Fruit fly (Drosophila melanogaster) whole organism: ENCODE measurements around the gene CG8927.

Experiments
- CG8478 ChIP-seq: fragments of >200 bp; optimal IDR thresholded peaks from 2 replicates; lab custom pipeline; 2018; ENCODE audit warnings: inconsistent platforms
- Dll ChIP-seq: fragments of >200 bp; optimal IDR thresholded peaks from 2 replicates; lab custom pipeline; 2017
- EcR ChIP-seq, 2 experiments: fragments of >200 bp; optimal IDR thresholded peaks; 2 replicates each; lab custom pipeline; 2017; ENCODE audit warnings: missing biosample characterization in 2 of 2, missing genetic modification characterization in 2 of 2, missing genetic modification reagents in 2 of 2
- pan ChIP-seq: fragments of >200 bp; optimal IDR thresholded peaks from 2 replicates; lab custom pipeline; 2017
- psq ChIP-seq: fragments of >200 bp; optimal IDR thresholded peaks from 2 replicates; lab custom pipeline; 2017
- usp ChIP-seq: fragments of >200 bp; optimal IDR thresholded peaks from 2 replicates; lab custom pipeline; 2017; ENCODE audit warnings: missing biosample characterization, missing genetic modification characterization, mixed read lengths

CG8927 gene

DNA sequence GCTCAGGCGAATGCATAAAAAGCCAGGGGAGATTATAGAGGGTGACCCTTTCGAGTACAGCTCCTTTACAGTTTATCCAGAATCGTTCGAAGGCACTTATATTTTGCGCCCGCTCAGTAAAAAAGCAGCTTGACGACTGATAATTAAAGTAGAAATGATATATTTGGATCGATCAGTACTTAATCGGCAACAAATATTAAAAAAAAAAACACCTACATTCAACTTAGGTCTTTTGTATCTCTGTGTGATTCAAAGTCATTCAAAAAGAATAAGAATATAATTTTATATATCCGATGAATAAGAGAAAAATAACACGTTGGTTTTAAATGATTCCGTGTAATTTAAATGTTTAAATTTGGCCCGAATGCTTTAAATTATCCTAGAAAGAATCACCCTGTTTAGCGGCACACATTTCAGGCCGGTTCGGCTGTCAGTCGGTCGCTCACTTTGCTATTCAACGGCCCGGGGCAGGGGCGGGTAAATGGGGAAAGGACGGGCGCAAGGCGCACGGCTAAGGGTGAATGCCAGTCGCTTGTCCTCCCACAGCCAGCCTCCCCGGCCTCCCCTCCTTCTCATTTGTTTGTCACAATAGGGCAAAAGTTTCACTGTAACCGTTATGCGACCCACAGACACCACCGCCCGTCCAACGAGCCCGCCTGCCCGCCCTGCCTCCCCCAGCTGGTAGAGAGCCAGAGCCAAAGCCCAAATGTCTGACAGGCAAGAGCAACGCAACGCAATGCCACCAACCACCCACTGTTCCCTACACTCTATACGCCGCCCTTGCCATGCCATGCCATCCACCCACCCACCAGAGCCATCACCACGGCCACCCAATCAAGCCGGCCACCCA, 32.3 kb downstream of the CG8927 start:
- TF ChIP-seq pan (lab: Kevin White, UChicago), result no peak
- TF ChIP-seq usp (GFP tag; lab: Kevin White, UChicago), result no peak
- TF ChIP-seq psq, result no peak
- no peak for TF ChIP-seq EcR (GFP tag; optimal IDR thresholded peaks at IDR 0.05; lab: Kevin White, UChicago)
- no peak for TF ChIP-seq Dll (lab: Kevin White, UChicago)
- no peak for TF ChIP-seq CG8478 (lab: Kevin White, UChicago)

DNA sequence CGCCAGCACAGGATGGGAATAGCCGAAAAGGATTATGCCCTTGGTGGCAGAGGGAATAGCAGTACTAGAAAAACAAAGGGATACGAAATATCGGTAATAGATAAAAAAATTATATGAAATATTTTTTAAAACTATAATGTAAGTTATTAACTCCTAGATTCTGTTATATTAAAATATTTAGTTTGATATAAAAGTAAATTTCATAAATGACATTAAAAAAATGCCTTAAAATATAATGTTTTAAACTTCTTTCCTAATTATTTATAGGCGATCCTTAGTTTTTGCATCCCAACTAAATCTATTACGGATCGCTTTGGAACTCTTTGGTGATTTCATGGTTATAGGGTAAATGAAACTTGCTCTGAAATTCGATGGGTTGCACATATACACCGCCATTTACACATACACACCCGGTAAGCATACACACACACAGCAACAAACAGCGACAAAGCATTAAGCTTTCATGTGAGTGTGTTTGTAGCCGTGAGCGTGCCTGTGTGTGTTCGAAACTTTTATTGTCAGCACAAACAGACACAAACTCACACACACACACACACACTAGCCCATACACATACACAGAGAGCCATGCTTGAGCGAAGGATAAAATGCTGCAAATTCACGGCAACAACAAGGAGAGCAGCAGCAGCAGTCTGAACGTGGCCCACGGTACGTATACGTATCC, 33.1 kb downstream of the CG8927 start:
- TF ChIP-seq Dll (lab: Kevin White, UChicago) (no peak), psq (no peak), EcR (GFP tag; optimal IDR thresholded peaks at IDR 0.05; lab: Kevin White, UChicago) (no peak), pan (lab: Kevin White, UChicago) (no peak), usp (GFP tag; lab: Kevin White, UChicago) (no peak), CG8478 (lab: Kevin White, UChicago) (no peak)

DNA sequence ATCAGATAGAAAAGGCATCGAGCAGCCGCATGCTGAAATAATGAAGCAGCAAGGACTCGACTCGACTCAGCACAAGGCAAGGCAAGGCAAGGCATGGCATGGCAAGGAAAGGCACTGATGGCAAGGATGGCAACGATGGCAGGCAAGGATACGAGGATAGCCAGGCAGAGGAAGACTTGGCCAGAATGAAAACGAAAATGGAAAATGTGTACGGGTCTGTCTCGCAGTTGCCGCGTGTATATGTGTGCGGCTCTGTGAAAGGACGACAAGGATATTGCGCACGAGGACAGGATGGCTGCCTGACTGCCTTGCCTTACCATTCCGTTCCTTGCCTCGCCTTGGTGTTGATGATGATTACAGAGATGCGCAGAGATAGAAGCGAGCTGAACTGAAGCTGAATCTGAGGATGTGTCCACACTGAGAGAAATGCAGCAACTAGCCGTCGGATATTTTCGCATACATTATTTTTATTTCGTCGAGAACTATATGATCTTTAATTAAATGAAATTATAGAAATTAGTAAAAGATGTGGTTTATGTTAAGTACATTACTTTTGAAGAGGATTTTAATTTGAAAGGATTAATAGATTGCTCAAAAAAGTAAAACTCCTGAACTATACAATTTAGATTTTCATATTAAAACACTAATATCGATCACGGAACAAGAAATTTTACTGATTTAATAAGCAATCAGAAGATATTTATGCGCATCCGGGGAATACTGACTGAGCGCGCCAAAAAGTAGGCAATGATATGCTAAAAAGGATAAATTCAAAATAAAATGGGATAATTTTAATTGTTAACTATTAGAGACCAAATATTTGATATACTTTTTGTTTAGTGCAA, 33.9 kb downstream of the CG8927 start:
- TF ChIP-seq Dll (lab: Kevin White, UChicago), result no peak
- no peak for TF ChIP-seq usp (GFP tag; lab: Kevin White, UChicago)
- TF ChIP-seq pan (lab: Kevin White, UChicago), result no peak
- no peak for TF ChIP-seq CG8478 (lab: Kevin White, UChicago)
- TF ChIP-seq psq, result no peak
- no peak for TF ChIP-seq EcR (GFP tag; optimal IDR thresholded peaks at IDR 0.05; lab: Kevin White, UChicago)

DNA sequence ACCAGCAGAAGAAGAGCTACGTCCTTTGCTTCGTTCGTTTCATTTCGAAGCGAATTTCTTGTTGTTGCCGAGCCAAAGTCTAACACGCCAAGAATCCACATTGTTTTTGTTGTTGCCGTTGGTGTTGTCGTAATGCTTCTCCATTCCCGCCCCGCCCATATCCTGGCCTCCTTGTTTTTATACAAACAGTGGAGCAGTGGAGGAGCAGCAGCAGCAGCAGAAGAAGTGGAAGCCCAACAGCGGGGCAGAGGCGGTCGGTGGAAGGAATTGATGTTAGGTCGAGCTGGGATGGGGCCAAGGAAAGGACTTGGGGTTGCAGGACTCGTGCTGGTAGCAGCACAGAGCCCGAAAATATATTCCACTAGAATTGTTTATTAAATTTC, 34.5 kb downstream of the CG8927 start:
- TF ChIP-seq CG8478 (lab: Kevin White, UChicago) (no peak), pan (lab: Kevin White, UChicago) (no peak)

DNA sequence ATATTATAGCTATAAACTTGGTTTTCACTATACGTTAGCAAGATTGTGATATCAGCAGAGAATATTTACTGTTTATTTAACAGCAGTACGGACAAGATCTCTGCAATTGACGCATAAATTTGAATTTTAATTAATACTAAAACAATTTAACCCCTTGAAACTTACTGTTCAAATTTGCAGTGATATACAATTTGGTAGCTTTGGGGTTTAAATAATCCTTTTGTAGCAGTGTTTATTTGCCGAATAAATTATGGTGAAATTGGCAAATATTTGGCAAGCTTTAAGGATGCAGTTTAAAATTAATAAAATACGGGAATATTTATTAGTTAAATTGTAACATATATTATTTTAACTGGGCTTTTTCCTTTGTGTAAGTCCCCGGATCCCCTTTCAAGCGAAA, 36.5 kb downstream of the CG8927 start:
- no peak for TF ChIP-seq EcR (GFP tag; optimal IDR thresholded peaks at IDR 0.05; lab: Kevin White, UChicago)
- TF ChIP-seq pan (lab: Kevin White, UChicago), result no peak
- no peak for TF ChIP-seq usp (GFP tag; lab: Kevin White, UChicago)
- TF ChIP-seq CG8478 (lab: Kevin White, UChicago), result no peak
- TF ChIP-seq Dll (lab: Kevin White, UChicago), result no peak
- TF ChIP-seq psq, result no peak

DNA sequence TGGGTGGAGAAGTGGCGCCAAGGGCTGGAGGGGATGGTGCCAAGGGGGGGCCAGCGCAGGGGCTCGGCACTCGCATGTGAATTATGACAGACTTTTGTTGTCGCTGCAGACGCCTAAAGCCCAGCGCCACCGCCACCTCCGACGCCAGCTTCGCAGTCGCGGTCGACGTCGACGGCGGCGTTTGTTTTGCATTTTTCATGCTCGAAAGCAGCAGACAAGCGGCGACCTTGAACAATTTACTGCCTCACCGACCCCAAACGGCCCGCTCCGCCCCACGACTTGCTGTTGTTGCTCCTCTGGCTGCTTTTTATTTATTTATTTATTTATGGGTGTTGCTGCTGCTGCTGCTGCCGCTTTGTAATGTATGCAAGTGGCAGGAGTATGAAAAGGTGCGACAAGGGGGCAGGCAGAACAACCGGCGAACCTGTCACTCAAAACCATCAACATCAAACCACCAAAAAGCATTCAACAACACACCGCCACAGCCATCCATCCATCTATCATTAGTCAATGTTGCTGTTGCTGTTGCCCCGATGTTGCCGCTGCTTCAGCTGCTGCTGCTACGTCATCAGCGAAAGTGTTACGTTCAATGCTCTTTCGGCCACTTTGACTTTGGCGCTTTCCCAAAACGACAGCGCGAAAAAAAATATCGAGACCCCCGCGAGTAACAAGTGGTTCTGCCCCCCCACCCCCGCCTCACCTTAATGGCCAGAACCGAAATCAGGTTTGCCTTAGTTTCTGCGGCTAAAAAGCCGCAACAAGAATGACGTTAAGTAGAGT, 37.6 kb downstream of the CG8927 start:
- TF ChIP-seq EcR (GFP tag; optimal IDR thresholded peaks at IDR 0.05; lab: Kevin White, UChicago), result no peak
- no peak for TF ChIP-seq psq
- no peak for TF ChIP-seq pan (lab: Kevin White, UChicago)
- no peak for TF ChIP-seq Dll (lab: Kevin White, UChicago)
- TF ChIP-seq CG8478 (lab: Kevin White, UChicago), result no peak
- TF ChIP-seq usp (GFP tag; lab: Kevin White, UChicago), result no peak

DNA sequence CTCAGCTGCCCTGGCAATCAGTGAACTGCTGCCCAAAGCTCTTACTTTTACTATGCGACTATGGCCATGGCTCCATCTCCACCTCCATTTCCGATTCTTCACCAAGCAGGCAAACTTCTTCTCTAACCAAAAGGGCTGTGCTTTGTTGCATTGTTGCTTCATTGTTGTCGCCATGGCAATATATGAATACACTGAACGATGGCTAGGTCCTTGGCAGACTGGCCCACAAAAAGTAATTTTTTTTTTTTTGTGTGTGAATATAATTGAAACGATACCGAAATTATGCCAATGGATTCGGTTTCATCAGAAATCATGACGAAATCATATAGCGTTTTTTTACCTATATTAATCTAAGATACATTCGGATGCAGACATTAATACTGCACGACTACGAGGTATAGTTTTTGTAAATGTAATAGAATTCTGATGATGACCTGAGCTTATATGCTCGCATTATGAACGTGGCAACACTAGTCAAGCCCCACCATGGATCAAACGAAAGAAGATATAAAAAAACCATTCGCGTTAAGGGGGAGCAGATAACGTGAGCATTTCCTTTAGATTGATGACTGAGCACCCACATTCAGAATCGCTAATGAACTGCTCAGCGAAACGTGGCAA, 39.3 kb downstream of the CG8927 start:
- TF ChIP-seq psq (no peak), usp (GFP tag; lab: Kevin White, UChicago) (no peak), CG8478 (lab: Kevin White, UChicago) (no peak), EcR (GFP tag; optimal IDR thresholded peaks at IDR 0.05; lab: Kevin White, UChicago) (no peak), pan (lab: Kevin White, UChicago) (no peak), Dll (lab: Kevin White, UChicago) (no peak)

DNA sequence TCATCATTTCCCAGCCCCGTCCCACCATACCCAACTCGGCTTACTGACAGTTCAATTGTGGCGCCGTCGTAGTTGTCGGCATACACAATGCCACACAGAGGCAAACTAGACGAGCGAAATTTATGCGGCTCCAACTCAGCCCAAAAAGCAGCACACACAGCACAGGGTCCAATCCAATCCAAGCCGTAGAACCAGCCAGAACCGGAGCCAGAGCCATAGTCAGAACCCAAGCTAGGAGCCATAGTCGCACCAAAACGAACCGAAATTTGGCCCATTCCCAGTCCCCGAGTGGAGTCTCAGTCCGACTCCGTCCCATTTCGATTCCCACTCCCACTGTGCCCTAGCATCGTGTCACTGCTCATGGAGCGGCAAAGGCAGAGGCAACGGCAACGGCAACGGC, 40.0 kb downstream of the CG8927 start:
- TF ChIP-seq EcR (GFP tag; optimal IDR thresholded peaks at IDR 0.05; lab: Kevin White, UChicago) (no peak), psq (no peak), CG8478 (lab: Kevin White, UChicago) (no peak), Dll (lab: Kevin White, UChicago) (no peak), usp (GFP tag; lab: Kevin White, UChicago) (no peak), pan (lab: Kevin White, UChicago) (no peak)

DNA sequence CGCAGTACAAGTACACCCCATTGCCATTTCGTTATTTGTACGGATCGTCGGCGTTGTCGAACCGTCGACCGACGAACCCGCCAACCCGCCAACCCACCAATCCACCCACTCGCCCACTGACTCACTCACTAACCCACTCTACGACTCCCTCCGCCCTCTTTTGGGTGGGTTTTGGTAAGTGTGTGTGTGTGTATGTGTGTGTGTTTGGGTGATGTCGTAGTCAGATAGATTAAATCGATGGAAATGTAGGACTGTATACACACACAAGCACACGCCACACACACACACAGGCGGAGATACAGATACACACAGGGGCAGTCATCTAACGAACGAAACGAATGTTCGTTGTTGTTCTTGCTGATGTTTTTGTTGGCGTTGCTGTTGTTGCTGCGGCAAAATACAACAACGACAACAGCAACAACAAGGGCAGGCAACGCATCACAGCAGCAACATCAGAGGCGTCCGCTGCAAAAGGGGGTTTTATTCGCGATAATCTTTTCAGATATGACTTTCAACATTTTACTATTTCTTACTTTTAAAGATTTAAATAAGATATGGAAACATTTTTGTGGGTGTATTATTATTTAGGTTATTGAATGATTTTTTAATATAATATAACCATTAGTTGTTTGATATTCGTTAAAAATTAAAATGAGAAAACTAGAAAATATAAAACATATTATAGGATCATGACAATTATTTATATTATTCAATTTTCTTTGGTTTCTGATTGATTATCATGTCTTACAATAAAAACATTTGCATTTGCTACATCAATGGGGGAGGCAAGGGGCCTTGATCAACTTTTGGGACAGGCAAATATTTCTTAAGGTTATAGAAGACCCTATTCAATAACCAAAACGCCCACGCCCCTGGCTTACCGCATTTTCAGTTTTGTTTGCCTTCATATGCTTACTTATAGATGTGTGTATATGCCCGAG, 40.8 kb downstream of the CG8927 start:
- TF ChIP-seq usp (GFP tag; lab: Kevin White, UChicago) (no peak), pan (lab: Kevin White, UChicago) (no peak), psq (no peak), EcR (GFP tag; optimal IDR thresholded peaks at IDR 0.05; lab: Kevin White, UChicago) (no peak), CG8478 (lab: Kevin White, UChicago) (no peak), Dll (lab: Kevin White, UChicago) (no peak)
